Fruit fly (Drosophila melanogaster): ENCODE data around the gene CG5693.

The CG5693 gene

DNA sequence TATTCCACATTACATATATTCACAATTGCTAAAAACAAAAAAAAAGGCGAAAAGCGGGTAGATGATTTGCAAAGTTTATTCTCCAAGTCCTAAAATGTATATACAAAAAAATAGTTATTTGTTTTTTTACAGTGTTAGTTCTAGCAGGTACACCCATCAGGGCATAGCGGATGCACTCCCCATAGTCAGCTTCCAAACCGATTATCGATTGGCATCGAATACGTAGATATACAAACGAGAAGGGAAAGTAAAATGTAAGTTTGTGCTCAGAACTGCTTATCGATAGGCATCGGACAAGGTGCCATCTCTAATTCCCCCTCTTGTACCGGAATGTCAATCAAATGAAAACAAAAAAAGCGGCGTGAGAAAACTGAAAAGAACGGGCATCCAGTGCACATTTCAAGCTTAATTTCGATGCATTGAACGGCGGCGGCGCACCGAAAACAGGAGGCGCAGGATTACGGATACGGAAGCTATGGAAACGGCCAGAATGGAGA lies 43.3 kb upstream of the CG5693 start, which contains the start of gene CG5674 (continued):
- TF ChIP-seq vvl (GFP tag; IDR thresholded peaks at IDR 0.05) (peak; percentile 77; the same call in 1 of the 2 replicates), CG12659 (GFP tag; optimal IDR thresholded peaks at IDR 0.05) (peak; percentile 64), CG7839 (tag; optimal IDR thresholded peaks at IDR 0.05) (no peak), org-1 (GFP tag; optimal IDR thresholded peaks at IDR 0.05) (no peak), dm (GFP tag; optimal IDR thresholded peaks at IDR 0.05) (peak; percentile 59), crp (GFP tag; optimal IDR thresholded peaks at IDR 0.05) (peak in 1 of 2 experiments; percentile 26), Jarid2 (GFP tag; optimal IDR thresholded peaks at IDR 0.05) (no peak), usp (GFP tag; optimal IDR thresholded peaks at IDR 0.05) (no peak), CG12155 (GFP tag; optimal IDR thresholded peaks at IDR 0.05) (peak; percentile 80), ttk (GFP tag; IDR thresholded peaks at IDR 0.05) (peak; percentile 13; the same call in 1 of the 2 replicates), trem (tag; optimal IDR thresholded peaks at IDR 0.05) (peak; percentile 72), lab (GFP tag; optimal IDR thresholded peaks at IDR 0.05) (no peak), D (optimal IDR thresholded peaks at IDR 0.05) (peak; percentile 56), D (GFP tag; optimal IDR thresholded peaks at IDR 0.05) (no peak), Dip3 (GFP tag; optimal IDR thresholded peaks at IDR 0.05) (peak; percentile 20), BtbVII (GFP tag; optimal IDR thresholded peaks at IDR 0.05) (no peak), Mad (GFP tag; optimal IDR thresholded peaks at IDR 0.05) (peak; percentile 49), Pdp1 (GFP tag; optimal IDR thresholded peaks at IDR 0.05) (no peak), onecut (GFP tag; IDR thresholded peaks at IDR 0.05) (peak; percentile 63), pita (GFP tag; optimal IDR thresholded peaks at IDR 0.05) (peak; percentile 90), CG18599 (GFP tag; optimal IDR thresholded peaks at IDR 0.05) (peak; percentile 40), gcm (GFP tag; optimal IDR thresholded peaks at IDR 0.05) (no peak), CG9727 (GFP tag; optimal IDR thresholded peaks at IDR 0.05) (peak; percentile 38), Nf-YC (tag; optimal IDR thresholded peaks at IDR 0.05) (no peak), HLH4C (GFP tag; IDR thresholded peaks at IDR 0.05; ENCODE audit: partially characterized antibody) (peak; percentile 94), ase (GFP tag; IDR thresholded peaks at IDR 0.05) (0 out of 3 replicates have a peak, but pooled peaks have one; percentile 5), TFAM (GFP tag; optimal IDR thresholded peaks at IDR 0.05) (no peak), zfh2 (GFP tag; optimal IDR thresholded peaks at IDR 0.05) (peak; percentile 47), ac (GFP tag; optimal IDR thresholded peaks at IDR 0.05) (no peak), disco-r (GFP tag; optimal IDR thresholded peaks at IDR 0.05) (peak; percentile 62), Deaf1 (tag; optimal IDR thresholded peaks at IDR 0.05) (no peak), CG7928 (GFP tag; optimal IDR thresholded peaks at IDR 0.05) (no peak), sna (GFP tag; IDR thresholded peaks at IDR 0.05; ENCODE audit: partially characterized antibody) (peak; percentile 83), lmd (GFP tag; IDR thresholded peaks at IDR 0.05) (peak; percentile 35; the same call in 1 of the 2 replicates), Lhr (GFP tag; optimal IDR thresholded peaks at IDR 0.05) (peak; percentile 92), Opbp (GFP tag; IDR thresholded peaks at IDR 0.05; ENCODE audit: partially characterized antibody) (peak; percentile 90), CG1233 (GFP tag; optimal IDR thresholded peaks at IDR 0.05) (no peak), trh (GFP tag; optimal IDR thresholded peaks at IDR 0.05) (peak; percentile 14), H2.0 (GFP tag; IDR thresholded peaks at IDR 0.05) (0 out of 2 replicates have a peak, but pooled peaks have one; percentile 19), CG3163 (GFP tag; optimal IDR thresholded peaks at IDR 0.05) (peak; percentile 58), hbn (GFP tag; IDR thresholded peaks at IDR 0.05; ENCODE audit: partially characterized antibody) (peak; percentile 80), CG8359 (GFP tag; optimal IDR thresholded peaks at IDR 0.05; ENCODE audit: borderline replicate concordance) (no peak), CG15514 (GFP tag; optimal IDR thresholded peaks at IDR 0.05) (peak; percentile 58), stc (GFP tag; IDR thresholded peaks at IDR 0.05) (0 out of 2 replicates have a peak, but pooled peaks have one; percentile 5), CG4404 (GFP tag; IDR thresholded peaks at IDR 0.05) (no peak), HLH54F (GFP tag; optimal IDR thresholded peaks at IDR 0.05) (peak; percentile 66), CG11247 (GFP tag; IDR thresholded peaks at IDR 0.05) (peak; percentile 6; the same call in 1 of the 2 replicates), Atf3 (GFP tag; optimal IDR thresholded peaks at IDR 0.05) (peak; percentile 35), E2f1 (GFP tag; IDR thresholded peaks at IDR 0.05) (peak; percentile 57; the same call in 1 of the 2 replicates)
